Worm (Caenorhabditis elegans) whole organism, early embryonic: ENCODE data around the gene hsb-1.

Source experiments
- aly-1 ChIP-seq: sonication (generic microtip); optimal IDR thresholded peaks from 2 replicates; lab custom pipeline; 2016; ENCODE audit warnings: missing genetic modification characterization, missing compliant biosample characterization
- ama-1 ChIP-seq: fragments of 150-350 bp; optimal IDR thresholded peaks from 2 replicates; lab custom pipeline; 2014
- flt-1 ChIP-seq: fragments of 200-800 bp; sonication (Bioruptor generic); IDR thresholded peaks from 2 replicates; pipeline ENCODE4 v1.3.6; 2022; ENCODE audit warnings: missing genetic modification characterization, missing compliant biosample characterization
- hmg-4 ChIP-seq: fragments of 200-800 bp; sonication (Bioruptor generic); optimal IDR thresholded peaks from 2 replicates; lab custom pipeline; 2018; ENCODE audit warnings: mild to moderate bottlenecking, missing genetic modification characterization, missing compliant biosample characterization
- pes-1 ChIP-seq: fragments of 200-800 bp; sonication (Bioruptor generic); IDR thresholded peaks from 2 replicates; pipeline ENCODE4 v1.3.6; 2022; ENCODE audit warnings: missing genetic modification reagents, missing genetic modification characterization, missing compliant biosample characterization
- tra-4 ChIP-seq: sonication (generic microtip); optimal IDR thresholded peaks from 2 replicates; lab custom pipeline; 2017; ENCODE audit warnings: missing genetic modification characterization, missing compliant biosample characterization

DNA sequence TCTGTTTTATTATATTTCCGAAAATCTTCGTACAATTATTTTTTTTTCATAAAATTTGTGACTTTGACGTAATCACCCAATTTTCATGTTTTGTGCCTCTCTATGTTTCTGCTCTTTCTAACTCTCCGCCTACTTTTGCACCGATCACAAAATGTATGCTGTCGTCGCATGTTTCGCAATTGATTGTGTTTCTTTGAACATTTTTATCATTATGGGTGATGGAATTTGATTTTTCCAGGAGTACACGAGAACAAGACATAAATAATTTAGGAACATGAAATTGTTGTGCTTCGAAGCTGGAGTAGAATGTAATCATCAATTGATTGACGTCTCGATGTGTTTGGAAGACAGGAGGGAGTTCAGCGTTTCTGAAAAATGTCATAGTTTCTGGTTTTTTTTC is 33.9 kb upstream of the hsb-1 start:
- TF ChIP-seq ama-1 (lab: Kevin White, UChicago) (no peak), pes-1 (GFP tag; lab: Robert Waterston, UW) (no peak), hmg-4 (GFP tag; lab: Kevin White, UChicago) (no peak), aly-1 (tag; lab: Kevin White, UChicago) (no peak), flt-1 (GFP tag; lab: Robert Waterston, UW) (no peak), tra-4 (tag; lab: Kevin White, UChicago) (no peak)
